Worm (Caenorhabditis elegans) whole organism, young adult: ENCODE data around the gene fsn-1.

Experiments used
- ceh-91 ChIP-seq: fragments of 200-800 bp; sonication (Bioruptor generic); IDR thresholded peaks from 2 replicates; pipeline ENCODE4 v1.3.6; 2022; ENCODE audit warnings: missing genetic modification reagents, missing genetic modification characterization, missing compliant biosample characterization
- gei-17 ChIP-seq: fragments of 200-800 bp; sonication (Bioruptor generic); optimal IDR thresholded peaks from 2 replicates; lab custom pipeline; 2018; ENCODE audit warnings: mild to moderate bottlenecking, missing genetic modification characterization, missing compliant biosample characterization
- nfyb-1 ChIP-seq: fragments of 200-800 bp; sonication (Bioruptor generic); IDR thresholded peaks from 2 replicates; pipeline ENCODE4 v1.3.6; 2022; ENCODE audit warnings: missing genetic modification reagents, missing genetic modification characterization, missing compliant biosample characterization

ce11 chrIII:4951210-4951609 lies 14.1 kb downstream of the fsn-1 start:
- TF ChIP-seq nfyb-1 (GFP tag; lab: Robert Waterston, UW) (no peak), ceh-91 (GFP tag; lab: Robert Waterston, UW) (no peak), gei-17 (GFP tag; lab: Kevin White, UChicago) (no peak)
